Worm (Caenorhabditis elegans): ENCODE data around the gene chil-16.
"Not testable (repeated sequence)": the region's sequence is repeated elsewhere in the genome, so short reads cannot be mapped to it uniquely, and the experiment has no call there.

Gene chil-16

DNA sequence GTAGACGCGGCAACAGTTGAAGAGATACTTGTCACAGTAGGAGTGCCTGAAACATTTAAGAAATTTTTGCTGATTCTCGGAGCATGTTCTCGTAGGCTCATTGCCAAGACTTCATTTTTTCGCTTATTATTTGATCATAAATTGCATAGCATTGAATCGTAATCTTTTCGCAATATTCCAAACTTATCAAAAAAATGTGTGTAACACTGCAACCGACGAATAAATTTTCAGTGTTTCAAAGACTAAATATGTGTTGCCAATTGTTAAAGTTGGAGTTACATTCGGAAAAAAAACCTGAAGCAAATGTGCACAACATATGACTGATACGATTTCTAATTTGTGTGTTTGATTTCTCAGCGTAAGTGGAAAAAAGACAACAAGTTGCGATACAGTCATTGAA lies 17.7 kb upstream of the chil-16 start, which contains the start of gene R09D1.14:
TSS of gene R09D1.14 (minus strand) at position 101 of the 400 bp plus-strand sequence.
- not testable (repeated sequence) for TF ChIP-seq unc-62 (GFP tag; optimal IDR thresholded peaks at IDR 0.05)

DNA sequence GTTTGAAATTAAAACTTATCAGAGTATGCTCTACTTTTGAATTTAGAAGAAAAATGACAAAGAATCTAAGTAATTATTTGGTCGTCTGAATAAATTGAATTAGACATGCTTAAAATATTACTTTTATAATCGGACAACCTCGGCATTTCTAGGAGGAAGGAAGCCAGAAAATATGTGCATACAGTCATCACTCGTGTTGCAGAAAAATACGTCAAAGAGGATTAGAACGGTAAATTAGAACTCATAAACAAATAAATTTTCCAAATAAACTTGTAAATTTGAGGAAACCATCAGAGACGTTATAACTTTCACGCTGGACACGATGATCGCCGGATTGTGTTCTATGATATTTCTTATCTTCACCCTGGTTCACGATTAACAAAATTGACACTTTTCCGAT lies 12.6 kb upstream of the chil-16 start, which contains the start of gene chil-19:
TSS of gene chil-19 (minus strand) at position 101 of the 400 bp plus-strand sequence.
- no peak for TF ChIP-seq unc-62 (GFP tag; optimal IDR thresholded peaks at IDR 0.05)

DNA sequence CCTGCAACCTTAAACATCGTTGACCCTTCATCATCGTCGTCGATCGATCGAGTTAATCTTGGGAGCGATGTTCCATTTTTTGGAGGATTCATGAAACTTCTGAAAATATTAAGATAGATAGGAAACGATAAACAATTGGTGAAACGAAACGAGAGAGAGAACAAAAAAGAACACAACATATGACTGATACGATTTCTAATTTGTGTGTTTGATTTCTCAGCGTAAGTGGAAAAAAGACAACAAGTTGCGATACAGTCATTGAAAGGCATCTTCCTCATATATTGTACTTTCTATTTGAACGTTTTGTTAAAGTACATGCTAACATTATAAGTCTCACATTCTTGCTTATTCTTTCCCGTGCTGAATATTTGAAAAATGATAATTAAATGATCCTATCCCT lies 10.4 kb upstream of the chil-16 start, which contains the start of gene R09D1.12:
TSS of gene R09D1.12 (minus strand) at position 101 of the 400 bp plus-strand sequence.
- not testable (repeated sequence) for TF ChIP-seq unc-62 (GFP tag; optimal IDR thresholded peaks at IDR 0.05)

- TF ChIP-seq unc-62 (GFP tag; optimal IDR thresholded peaks at IDR 0.05) = no peak
Observed at ce11 chrII:9447965-9448364, 6.2 kb upstream of the chil-16 start, which contains the start of gene chil-18. Gene chil-18, plus strand, starts transcription at chrII:9448265.

ce11 chrII:9445368-9445767 lies 3.6 kb upstream of the chil-16 start, which contains the start of gene R09D1.13:
Gene R09D1.13, minus strand, starts transcription at chrII:9445468.
- TF ChIP-seq unc-62 (GFP tag; optimal IDR thresholded peaks at IDR 0.05) = no peak

DNA sequence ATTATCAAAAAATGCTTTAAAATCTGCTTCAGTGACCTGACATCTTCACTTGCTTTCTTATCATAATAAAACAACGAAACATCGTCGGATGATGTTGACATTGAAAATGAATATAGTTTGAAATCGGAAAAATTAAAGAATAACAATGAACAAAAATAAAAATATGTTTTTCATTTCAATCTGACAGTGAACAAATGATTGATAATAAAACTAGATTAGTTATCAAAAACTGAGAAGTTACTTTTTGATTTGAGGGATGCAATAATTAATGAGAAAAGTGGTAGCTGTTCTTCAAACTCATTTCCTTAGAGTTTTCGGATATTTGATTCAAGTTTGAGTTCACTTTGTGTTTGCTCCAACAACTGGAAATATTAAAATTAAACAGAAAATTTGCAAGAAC lies 1.8 kb upstream of the chil-16 start, which contains the start of gene chil-15:
TSS of gene chil-15 (minus strand) at position 101 of the 400 bp plus-strand sequence.
- no peak for TF ChIP-seq unc-62 (GFP tag; optimal IDR thresholded peaks at IDR 0.05)

DNA sequence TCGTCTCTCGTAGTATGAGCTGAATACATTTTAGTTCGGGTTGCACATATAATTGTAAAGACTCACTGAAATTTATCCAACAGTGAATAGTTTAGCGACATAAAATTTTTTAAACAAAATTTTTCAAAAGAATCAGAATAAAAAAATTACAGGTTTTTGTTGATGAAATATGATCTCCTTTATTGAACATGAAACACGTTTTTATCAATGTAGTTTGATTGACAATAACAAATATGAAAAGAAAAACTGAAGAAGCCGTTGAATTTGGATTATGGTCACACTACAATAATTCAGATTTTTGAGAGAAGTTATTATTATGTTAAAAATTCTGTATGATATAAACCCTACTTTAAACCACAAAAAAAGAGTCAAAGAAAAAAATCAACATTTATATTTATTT lies 1.7 kb downstream of the chil-16 start, which contains the start of gene chil-17:
TSS of gene chil-17 (minus strand) at position 101 of the 400 bp plus-strand sequence.
- no peak for TF ChIP-seq unc-62 (GFP tag; optimal IDR thresholded peaks at IDR 0.05)

DNA sequence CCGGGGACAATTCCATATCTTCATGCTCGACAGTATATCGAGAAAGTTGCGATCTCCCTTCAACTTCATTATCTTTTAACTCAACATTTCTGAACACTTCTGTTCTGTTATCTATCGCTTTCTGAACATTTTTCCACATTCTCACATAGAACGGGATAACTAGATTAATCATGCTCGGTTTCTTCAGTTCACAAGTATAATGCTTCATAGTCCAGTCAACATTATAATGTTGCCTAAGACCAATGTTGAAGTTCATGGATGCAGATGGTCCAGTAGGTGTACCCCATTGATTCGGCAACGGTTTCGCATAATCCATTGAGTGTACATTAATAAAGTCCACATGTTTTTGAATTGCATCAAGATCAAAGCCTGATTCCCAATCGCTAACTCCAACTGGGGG lies 2.9 kb downstream of the chil-16 start:
- TF ChIP-seq unc-62 (GFP tag; optimal IDR thresholded peaks at IDR 0.05) = no peak

DNA sequence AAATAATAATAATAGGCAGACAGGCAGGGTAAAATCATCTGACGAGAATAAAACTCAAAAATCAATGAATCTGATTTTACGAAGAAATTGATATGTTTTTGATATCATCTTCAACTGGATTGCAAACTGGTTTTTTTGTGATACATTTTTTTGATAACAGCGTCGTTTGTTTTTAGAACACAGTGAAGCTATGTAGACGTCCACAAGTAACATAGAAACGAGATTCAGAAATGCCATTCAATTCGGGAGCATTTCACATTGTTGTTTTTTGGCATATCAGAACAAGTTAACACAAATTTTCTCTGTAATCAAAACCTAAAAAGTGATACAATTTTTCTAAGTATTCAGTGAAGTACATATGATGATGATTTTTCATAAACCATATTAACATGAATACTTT lies 3.5 kb downstream of the chil-16 start, which contains the start of gene chil-13:
TSS of gene chil-13 (minus strand) at position 101 of the 400 bp plus-strand sequence.
- TF ChIP-seq unc-62 (GFP tag; optimal IDR thresholded peaks at IDR 0.05) = no peak

DNA sequence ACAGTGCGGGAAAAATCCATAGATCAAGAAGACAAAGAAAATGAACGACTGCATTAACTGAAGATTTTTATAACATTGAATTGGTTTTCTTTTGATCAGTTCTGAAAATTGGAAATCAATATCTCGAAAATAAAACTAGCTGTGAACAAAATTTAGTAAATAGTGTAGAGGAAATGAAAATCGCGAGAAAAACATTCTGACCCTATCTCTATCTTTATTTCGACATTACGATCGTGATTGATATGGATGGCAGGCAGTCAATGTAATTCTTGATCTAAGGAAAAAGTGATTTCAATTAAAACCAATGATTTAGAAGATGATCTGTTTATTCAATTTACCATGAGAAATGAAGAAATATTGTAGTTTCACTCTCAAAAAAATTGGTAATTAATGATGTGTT lies 5.7 kb downstream of the chil-16 start, which contains the start of gene kin-16:
TSS of gene kin-16 (minus strand) at position 101 of the 400 bp plus-strand sequence.
- TF ChIP-seq unc-62 (GFP tag; optimal IDR thresholded peaks at IDR 0.05) = no peak

DNA sequence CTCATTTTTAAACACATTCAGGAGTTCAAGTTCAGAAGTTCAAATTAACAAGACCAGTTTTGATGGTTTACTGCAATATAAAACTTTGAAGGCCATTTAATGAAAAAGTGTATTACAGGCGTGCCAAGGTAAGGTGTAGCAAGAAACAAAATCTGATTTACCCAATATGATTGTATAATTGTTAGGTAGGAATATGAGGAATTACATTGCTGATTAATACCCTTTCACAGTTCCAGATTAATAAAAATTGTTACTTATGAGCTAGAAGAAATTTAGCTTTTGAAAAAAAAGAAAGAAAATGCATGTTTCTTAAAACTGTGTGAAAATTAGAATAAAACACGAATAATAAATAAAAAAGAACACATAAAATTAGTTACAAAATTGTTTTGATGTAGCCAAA lies 8.1 kb downstream of the chil-16 start, which contains the start of gene kin-15:
TSS of gene kin-15 (minus strand) at position 101 of the 400 bp plus-strand sequence.
- no peak for TF ChIP-seq unc-62 (GFP tag; optimal IDR thresholded peaks at IDR 0.05)

- TF ChIP-seq unc-62 (GFP tag; optimal IDR thresholded peaks at IDR 0.05) = no peak
Observed at ce11 chrII:9431119-9431518, 10.6 kb downstream of the chil-16 start.

DNA sequence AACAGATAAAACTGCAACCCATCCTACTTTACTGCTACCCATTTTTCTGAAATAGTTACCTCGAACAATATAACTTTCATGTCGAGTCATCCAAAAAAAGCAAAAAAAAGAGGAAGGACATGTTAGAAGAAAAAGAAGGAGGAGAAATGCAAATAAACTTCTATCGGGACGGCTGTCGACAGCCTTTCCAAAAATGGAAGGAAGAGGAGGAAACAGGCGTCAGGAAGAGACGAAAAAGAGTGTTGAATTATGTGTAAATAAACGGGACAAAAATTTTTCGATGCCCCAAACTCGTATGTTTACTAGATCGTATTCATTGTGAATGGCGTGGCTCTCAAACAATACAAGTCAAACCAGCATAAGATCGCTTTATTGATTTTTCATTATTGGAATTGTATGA lies 14.1 kb downstream of the chil-16 start, which contains the start of gene M176.5:
TSS of gene M176.5 (minus strand) at position 101 of the 400 bp plus-strand sequence.
- no peak for TF ChIP-seq unc-62 (GFP tag; optimal IDR thresholded peaks at IDR 0.05)

DNA sequence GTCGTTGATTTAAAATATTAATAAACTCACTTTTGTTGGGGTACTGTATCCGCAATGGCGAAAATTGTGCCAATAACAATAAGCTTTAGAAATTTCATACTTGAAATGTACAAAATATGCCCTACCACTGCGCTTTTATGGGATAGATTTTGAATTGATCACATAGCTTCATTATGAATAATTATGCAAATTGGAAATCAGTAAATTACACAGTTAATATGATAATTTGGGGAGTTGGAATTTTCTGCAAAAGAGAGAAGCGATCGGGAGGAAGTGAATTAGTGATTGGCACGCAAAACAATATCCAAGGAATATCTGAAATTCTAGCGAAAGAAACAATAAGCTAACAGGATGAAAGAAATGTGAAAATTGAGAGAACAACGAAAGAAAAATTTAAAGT lies 15.7 kb downstream of the chil-16 start, which contains the start of gene M176.10:
TSS of gene M176.10 (minus strand) at position 101 of the 400 bp plus-strand sequence.
- TF ChIP-seq unc-62 (GFP tag; optimal IDR thresholded peaks at IDR 0.05) = no peak

ce11 chrII:9421969-9422368 lies 19.8 kb downstream of the chil-16 start, which contains the start of gene M176.11:
Gene M176.11, plus strand, starts transcription at chrII:9422269.
- no peak for TF ChIP-seq unc-62 (GFP tag; optimal IDR thresholded peaks at IDR 0.05)

DNA sequence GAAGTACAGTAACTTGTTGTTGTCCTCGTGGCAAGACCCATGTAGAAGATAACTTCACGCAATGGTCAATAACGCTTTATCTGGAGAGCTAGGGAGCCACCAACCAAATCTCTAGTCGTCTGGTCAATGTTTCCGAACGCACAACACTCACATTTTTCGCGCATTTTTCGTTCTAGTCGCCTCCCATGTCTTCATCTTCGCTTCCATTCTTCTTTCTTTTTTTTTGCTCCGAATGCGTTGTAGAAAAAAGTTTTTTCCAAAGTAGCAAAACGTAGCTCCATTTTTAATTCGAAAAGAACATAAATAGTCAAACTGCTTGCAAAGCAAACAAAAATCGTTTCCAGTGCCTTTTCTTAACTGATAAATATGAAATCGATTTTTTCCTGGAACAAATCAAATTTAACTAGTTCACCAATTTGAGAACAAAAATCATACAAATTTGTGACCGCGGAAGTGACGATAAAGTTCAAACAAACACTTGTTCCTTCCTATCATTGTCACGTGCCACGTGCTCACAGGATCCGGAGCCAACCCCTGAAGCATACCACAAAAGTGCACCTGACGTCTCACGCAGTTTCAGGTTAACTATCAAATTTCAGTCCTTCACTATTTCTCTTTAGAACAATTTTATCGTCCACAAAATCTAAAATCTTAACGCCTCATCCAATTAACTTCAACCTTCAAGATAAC lies 22.8 kb downstream of the chil-16 start:
- TF ChIP-seq unc-62 (GFP tag; optimal IDR thresholded peaks at IDR 0.05) = no peak
